Worm (Caenorhabditis elegans) whole organism, L1 larva: ENCODE data around the gene rgs-10.

Source experiments
- C16A3.4 ChIP-seq: fragments of 150-350 bp; optimal IDR thresholded peaks from 2 replicates; lab custom pipeline; 2014; ENCODE audit warnings: missing biosample characterization, missing genetic modification characterization
- C34B4.2 ChIP-seq: sonication (generic microtip); optimal IDR thresholded peaks from 2 replicates; lab custom pipeline; 2017; ENCODE audit warnings: mild to moderate bottlenecking, missing genetic modification characterization, missing compliant biosample characterization
- ama-1 ChIP-seq: fragments of 150-350 bp; optimal IDR thresholded peaks from 2 replicates; lab custom pipeline; 2014
- blmp-1 ChIP-seq: fragments of 150-350 bp; optimal IDR thresholded peaks from 2 replicates; lab custom pipeline; 2014; ENCODE audit warnings: missing biosample characterization, missing genetic modification characterization
- ceh-8 ChIP-seq: fragments of 200-800 bp; sonication (Bioruptor generic); optimal IDR thresholded peaks from 2 replicates; lab custom pipeline; 2018; ENCODE audit warnings: mild to moderate bottlenecking, missing genetic modification characterization, moderate library complexity, missing compliant biosample characterization
- ceh-82 ChIP-seq, 3 experiments: fragments of 150-350 bp in 1 of 3; sonication (generic microtip) in 2 of 3; optimal IDR thresholded peaks; 2 replicates each; lab custom pipeline; 2014 to 2017; ENCODE audit warnings: missing biosample characterization in 3 of 3, missing genetic modification characterization in 3 of 3
- ceh-88 ChIP-seq: fragments of 200-800 bp; sonication (Bioruptor generic); IDR thresholded peaks from 2 replicates; pipeline ENCODE4 v1.3.6; 2022; ENCODE audit warnings: missing genetic modification characterization, missing compliant biosample characterization
- ceh-90 ChIP-seq: sonication (generic microtip); optimal IDR thresholded peaks from 2 replicates; lab custom pipeline; 2016; ENCODE audit warnings: missing genetic modification characterization, missing compliant biosample characterization
- ces-1 ChIP-seq: fragments of 150-350 bp; optimal IDR thresholded peaks from 2 replicates; lab custom pipeline; 2014; ENCODE audit warnings: missing biosample characterization, missing genetic modification reagents, missing genetic modification characterization
- dpl-1 ChIP-seq, 3 experiments: fragments of 150-350 bp in 2 of 3; sonication (generic microtip) in 1 of 3; optimal IDR thresholded peaks; 2 replicates each; lab custom pipeline; 2014 to 2017; ENCODE audit warnings: missing biosample characterization in 3 of 3, missing genetic modification characterization in 3 of 3, missing genetic modification reagents in 3 of 3
- efl-1 ChIP-seq, 4 experiments: fragments of 150-350 bp; optimal IDR thresholded peaks in 3 of 4; peaks in 1 of 4; 1 replicate in 1 of 4; 2 replicates in 3 of 4; lab custom pipeline; 2014; ENCODE audit warnings: missing biosample characterization in 2 of 4, missing genetic modification characterization in 2 of 4, missing genetic modification reagents in 2 of 4
- efl-3 ChIP-seq: fragments of 200-800 bp; sonication (Bioruptor generic); optimal IDR thresholded peaks from 2 replicates; lab custom pipeline; 2018; ENCODE audit warnings: mild to moderate bottlenecking, missing genetic modification characterization, missing compliant biosample characterization
- egl-13 ChIP-seq: sonication (generic microtip); optimal IDR thresholded peaks from 2 replicates; lab custom pipeline; 2016; ENCODE audit warnings: missing genotype, missing genetic modification reagents, missing genetic modification characterization, missing compliant biosample characterization
- fkh-8 ChIP-seq: sonication (generic microtip); optimal IDR thresholded peaks from 2 replicates; lab custom pipeline; 2016; ENCODE audit warnings: mild to moderate bottlenecking, missing genetic modification characterization, missing compliant biosample characterization
- fos-1 ChIP-seq: fragments of 150-350 bp; optimal IDR thresholded peaks from 2 replicates; lab custom pipeline; 2014; ENCODE audit warnings: missing biosample characterization, missing genetic modification characterization
- hlh-17 ChIP-seq: fragments of 200-800 bp; sonication (Bioruptor generic); optimal IDR thresholded peaks from 2 replicates; lab custom pipeline; 2018; ENCODE audit warnings: missing genetic modification characterization, mild to moderate bottlenecking, missing compliant biosample characterization, moderate library complexity, borderline replicate concordance
- hlh-4 ChIP-seq: sonication (generic microtip); optimal IDR thresholded peaks from 2 replicates; lab custom pipeline; 2016; ENCODE audit warnings: mild to moderate bottlenecking, missing genetic modification characterization, missing compliant biosample characterization
- hpl-2 ChIP-seq: fragments of 150-350 bp; optimal IDR thresholded peaks from 2 replicates; lab custom pipeline; 2014; ENCODE audit warnings: missing biosample characterization, missing genetic modification reagents, missing genetic modification characterization
- irx-1 ChIP-seq: sonication (generic microtip); optimal IDR thresholded peaks from 2 replicates; lab custom pipeline; 2016; ENCODE audit warnings: missing genetic modification characterization, missing compliant biosample characterization
- lin-14 ChIP-seq: fragments of 200-800 bp; sonication (Bioruptor generic); optimal IDR thresholded peaks from 2 replicates; lab custom pipeline; 2018; ENCODE audit warnings: mild to moderate bottlenecking, missing genetic modification characterization, moderate library complexity, missing compliant biosample characterization
- lin-35 ChIP-seq, 2 experiments: fragments of 150-350 bp; optimal IDR thresholded peaks; 2 replicates each; lab custom pipeline; 2014; ENCODE audit warnings: missing biosample characterization in 2 of 2, missing genetic modification characterization in 2 of 2, missing genetic modification reagents in 2 of 2
- lin-39 ChIP-seq: fragments of 150-350 bp; optimal IDR thresholded peaks from 2 replicates; lab custom pipeline; 2014; ENCODE audit warnings: missing biosample characterization, missing genetic modification reagents, missing genetic modification characterization
- lsy-2 ChIP-seq, 2 experiments: fragments of 150-350 bp; optimal IDR thresholded peaks; 2 replicates each; lab custom pipeline; 2014; ENCODE audit warnings: missing biosample characterization in 2 of 2, missing genetic modification characterization in 2 of 2
- mab-9 ChIP-seq: fragments of 200-800 bp; sonication (Bioruptor generic); IDR thresholded peaks from 2 replicates; pipeline ENCODE4 v1.3.6; 2022; ENCODE audit warnings: missing genetic modification reagents, missing genetic modification characterization, missing compliant biosample characterization
- mdl-1 ChIP-seq, 2 experiments: fragments of 150-350 bp; optimal IDR thresholded peaks; 2 replicates each; lab custom pipeline; 2014 to 2017; ENCODE audit warnings: missing biosample characterization in 2 of 2, missing genetic modification characterization in 2 of 2, inconsistent platforms in 1 of 2
- mef-2 ChIP-seq: fragments of 150-350 bp; optimal IDR thresholded peaks from 2 replicates; lab custom pipeline; 2014; ENCODE audit warnings: missing biosample characterization, missing genetic modification characterization
- mep-1 ChIP-seq: fragments of 150-350 bp; optimal IDR thresholded peaks from 2 replicates; lab custom pipeline; 2014; ENCODE audit warnings: missing biosample characterization, missing genetic modification characterization
- nhr-19 ChIP-seq: fragments of 200-800 bp; sonication (Bioruptor generic); conservative IDR thresholded peaks from 2 replicates; pipeline ENCODE4 v1.3.6; 2022; ENCODE audit warnings: missing genetic modification characterization, missing compliant biosample characterization
- nhr-20 ChIP-seq: sonication (generic microtip); optimal IDR thresholded peaks from 2 replicates; lab custom pipeline; 2016; ENCODE audit warnings: mild to moderate bottlenecking, missing genetic modification characterization, missing compliant biosample characterization
- nhr-28 ChIP-seq: fragments of 150-350 bp; optimal IDR thresholded peaks from 2 replicates; lab custom pipeline; 2014; ENCODE audit warnings: missing biosample characterization, missing genetic modification characterization
- nhr-47 ChIP-seq: sonication (generic microtip); optimal IDR thresholded peaks from 2 replicates; lab custom pipeline; 2016; ENCODE audit warnings: mild to moderate bottlenecking, missing genetic modification characterization, moderate library complexity, missing compliant biosample characterization
- nhr-71 ChIP-seq: sonication (generic microtip); optimal IDR thresholded peaks from 2 replicates; lab custom pipeline; 2016; ENCODE audit warnings: mild to moderate bottlenecking, missing genetic modification characterization, moderate library complexity, missing compliant biosample characterization
- nhr-85 ChIP-seq: sonication (generic microtip); peaks from one replicate; lab custom pipeline; 2016; ENCODE audit warnings: missing genetic modification characterization, inconsistent platforms, missing compliant biosample characterization
- rnt-1 ChIP-seq: sonication (generic microtip); optimal IDR thresholded peaks from 2 replicates; lab custom pipeline; 2016; ENCODE audit warnings: mild to moderate bottlenecking, missing genetic modification characterization, moderate library complexity, missing compliant biosample characterization
- skn-1 ChIP-seq: fragments of 150-350 bp; optimal IDR thresholded peaks from 2 replicates; lab custom pipeline; 2014; ENCODE audit warnings: missing biosample characterization, missing genetic modification characterization
- snu-23 ChIP-seq: sonication (generic microtip); optimal IDR thresholded peaks from 2 replicates; lab custom pipeline; 2016; ENCODE audit warnings: missing genetic modification characterization, missing compliant biosample characterization
- sox-4 ChIP-seq: sonication (generic microtip); optimal IDR thresholded peaks from 2 replicates; lab custom pipeline; 2016; ENCODE audit warnings: missing genetic modification characterization, missing compliant biosample characterization
- sptf-1 ChIP-seq: fragments of 150-350 bp; optimal IDR thresholded peaks from 2 replicates; lab custom pipeline; 2014; ENCODE audit warnings: missing biosample characterization, missing genetic modification characterization
- tbx-2 ChIP-seq: sonication (generic microtip); optimal IDR thresholded peaks from 2 replicates; lab custom pipeline; 2016; ENCODE audit warnings: missing genetic modification characterization, missing compliant biosample characterization
- unc-130 ChIP-seq: fragments of 150-350 bp; optimal IDR thresholded peaks from 2 replicates; lab custom pipeline; 2017; ENCODE audit warnings: missing biosample characterization, missing genetic modification characterization, inconsistent platforms
- unc-30 ChIP-seq: sonication (generic microtip); optimal IDR thresholded peaks from 2 replicates; lab custom pipeline; 2017; ENCODE audit warnings: missing biosample characterization, missing genetic modification characterization
- unc-62 ChIP-seq: fragments of 150-350 bp; optimal IDR thresholded peaks from 2 replicates; lab custom pipeline; 2014; ENCODE audit warnings: missing biosample characterization, missing genetic modification reagents, missing genetic modification characterization
- xbp-1 ChIP-seq: sonication (generic microtip); optimal IDR thresholded peaks from 2 replicates; lab custom pipeline; 2016; ENCODE audit warnings: missing genetic modification characterization, missing compliant biosample characterization
- zag-1 ChIP-seq: fragments of 150-350 bp; optimal IDR thresholded peaks from 2 replicates; lab custom pipeline; 2014; ENCODE audit warnings: missing biosample characterization, missing genetic modification characterization
- zip-4 ChIP-seq: fragments of 200-800 bp; sonication (Bioruptor generic); optimal IDR thresholded peaks from 2 replicates; lab custom pipeline; 2018; ENCODE audit warnings: mild to moderate bottlenecking, missing genetic modification characterization, moderate library complexity, missing compliant biosample characterization
- ztf-11 ChIP-seq, 2 experiments: sonication (generic microtip); optimal IDR thresholded peaks; 2 replicates each; lab custom pipeline; 2016 to 2017; ENCODE audit warnings: missing genetic modification characterization in 2 of 2, missing biosample characterization in 1 of 2, missing compliant biosample characterization in 1 of 2
- ztf-4 ChIP-seq: fragments of 150-350 bp; optimal IDR thresholded peaks from 2 replicates; lab custom pipeline; 2014; ENCODE audit warnings: missing biosample characterization, missing genetic modification characterization

rgs-10 gene

ce11 chrX:14978756-14979155 lies 16.2 kb downstream of the rgs-10 start:
- TF ChIP-seq irx-1 (tag; lab: Kevin White, UChicago): no peak
- peak; percentile 21 for TF ChIP-seq rnt-1 (tag; lab: Kevin White, UChicago)
- TF ChIP-seq ama-1 (lab: Kevin White, UChicago): peak; percentile 68
- TF ChIP-seq mdl-1 (tag; optimal IDR thresholded peaks at IDR 0.05; lab: Kevin White, UChicago): no peak
- peak; percentile 36 for TF ChIP-seq nhr-47 (tag; lab: Kevin White, UChicago)
- no peak for TF ChIP-seq xbp-1 (tag; lab: Kevin White, UChicago)
- peak; percentile 38 for TF ChIP-seq nhr-71 (tag; lab: Kevin White, UChicago)
- TF ChIP-seq ceh-82 (tag; optimal IDR thresholded peaks at IDR 0.05; lab: Kevin White, UChicago): peak in 2 of 3 experiments; percentile 16 to 30
- peak; percentile 11 for TF ChIP-seq blmp-1
- no peak for TF ChIP-seq C16A3.4
- peak; percentile 19 for TF ChIP-seq tbx-2 (tag; lab: Kevin White, UChicago)
- peak in 1 of 2 experiments; percentile 10 for TF ChIP-seq lsy-2 (tag; optimal IDR thresholded peaks at IDR 0.05; lab: Kevin White, UChicago)
- peak; percentile 26 for TF ChIP-seq nhr-85 (tag; lab: Kevin White, UChicago)
- TF ChIP-seq lin-35 (GFP tag; optimal IDR thresholded peaks at IDR 0.05; lab: Kevin White, UChicago): peak in 1 of 2 experiments; percentile 2
- TF ChIP-seq nhr-20: peak; percentile 26
- TF ChIP-seq ceh-88 (GFP tag; lab: Robert Waterston, UW): no peak
- peak; percentile 43 for TF ChIP-seq snu-23 (GFP tag; lab: Kevin White, UChicago)
- peak; percentile 53 for TF ChIP-seq lin-14 (GFP tag; lab: Kevin White, UChicago)
- TF ChIP-seq fos-1 (tag; lab: Kevin White, UChicago): peak; percentile 26

DNA sequence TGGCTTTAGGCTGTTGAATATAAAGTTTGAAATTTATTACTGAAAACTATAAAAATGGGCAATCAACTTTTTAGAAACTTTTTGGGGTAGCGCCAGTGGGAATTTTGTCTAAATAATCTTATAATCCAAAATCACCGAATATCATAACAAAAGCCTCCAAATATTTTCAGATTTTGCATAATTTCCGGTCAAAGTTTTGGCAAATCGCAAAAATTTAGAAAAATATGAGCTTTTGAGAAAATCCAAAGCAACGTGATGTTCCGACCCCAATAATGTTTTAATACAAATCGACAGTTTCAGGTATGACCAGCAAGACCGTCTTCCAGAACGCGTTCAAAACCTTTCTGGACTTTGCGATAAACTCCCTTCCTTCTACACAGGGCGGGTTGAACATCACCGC lies 16.8 kb downstream of the rgs-10 start, which contains the start of gene emre-1:
Gene emre-1 (plus strand): TSS at position 301 of the 400 bp plus-strand sequence.
- no peak for TF ChIP-seq ces-1
- TF ChIP-seq mab-9 (GFP tag; lab: Robert Waterston, UW): no peak
- no peak for TF ChIP-seq ztf-11 (tag; optimal IDR thresholded peaks at IDR 0.05; lab: Kevin White, UChicago)
- TF ChIP-seq sox-4 (tag; lab: Kevin White, UChicago): no peak
- no peak for TF ChIP-seq ceh-90 (tag; lab: Kevin White, UChicago)
- TF ChIP-seq ceh-82 (tag; optimal IDR thresholded peaks at IDR 0.05; lab: Kevin White, UChicago): no peak
- TF ChIP-seq ztf-4 (tag; lab: Kevin White, UChicago): no peak
- no peak for TF ChIP-seq zip-4
- no peak for TF ChIP-seq ceh-8 (GFP tag; lab: Kevin White, UChicago)
- no peak for TF ChIP-seq lin-35 (GFP tag; optimal IDR thresholded peaks at IDR 0.05; lab: Kevin White, UChicago)
- no peak for TF ChIP-seq unc-30 (tag; lab: Kevin White, UChicago)
- no peak for TF ChIP-seq skn-1

ce11 chrX:14982525-14982924 lies 20.0 kb downstream of the rgs-10 start, which contains the start of gene plp-2:
Gene plp-2 (minus strand): TSS chrX:14982804.
- no peak for TF ChIP-seq hlh-17 (GFP tag; lab: Kevin White, UChicago)
- TF ChIP-seq nhr-19: no peak
- no peak for TF ChIP-seq efl-1 (optimal IDR thresholded peaks at IDR 0.05; lab: Kevin White, UChicago)
- peak in 1 of 2 experiments; percentile 85 for TF ChIP-seq efl-1 (GFP tag; optimal IDR thresholded peaks at IDR 0.05 in 1 of 2; lab: Kevin White, UChicago)

DNA sequence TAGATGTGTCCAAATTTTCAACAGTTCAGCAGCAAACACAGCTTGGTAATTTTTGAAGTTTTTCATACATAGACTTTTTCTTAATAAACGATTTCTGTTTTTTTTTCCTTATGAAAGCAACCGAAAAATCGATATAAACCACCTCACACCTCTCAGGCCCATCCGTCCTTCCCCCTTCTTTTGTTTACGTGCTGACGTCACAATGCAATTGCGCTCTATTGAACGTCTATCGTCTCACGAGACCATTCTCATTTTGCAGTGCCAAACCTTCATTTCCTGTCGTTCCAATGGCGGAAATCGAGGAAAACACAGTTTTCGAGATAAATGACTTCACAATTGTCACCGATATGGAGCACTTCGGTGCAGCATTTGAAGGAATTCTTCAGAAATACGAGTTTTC lies 20.7 kb downstream of the rgs-10 start, which contains the start of gene rbg-1:
Gene rbg-1 (plus strand): TSS at position 260 of the 400 bp plus-strand sequence.
- TF ChIP-seq fkh-8 (tag; lab: Kevin White, UChicago) (peak; percentile 66), nhr-47 (tag; lab: Kevin White, UChicago) (peak; percentile 65), dpl-1 (GFP tag; optimal IDR thresholded peaks at IDR 0.05; lab: Kevin White, UChicago) (peak; percentile 48 to 62 (median 57)), lin-35 (GFP tag; optimal IDR thresholded peaks at IDR 0.05; lab: Kevin White, UChicago) (peak; percentile 57 to 84), ceh-8 (GFP tag; lab: Kevin White, UChicago) (no peak), egl-13 (tag; lab: Kevin White, UChicago) (no peak), unc-130 (peak; percentile 82), hpl-2 (peak; percentile 11), sptf-1 (no peak), unc-62 (GFP tag; lab: Kevin White, UChicago) (no peak), mef-2 (peak; percentile 10), nhr-28 (no peak), unc-30 (tag; lab: Kevin White, UChicago) (no peak), hlh-4 (no peak), C34B4.2 (tag; lab: Kevin White, UChicago) (no peak), mep-1 (tag; lab: Kevin White, UChicago) (peak; percentile 89), zag-1 (tag; lab: Kevin White, UChicago) (no peak), efl-3 (GFP tag; lab: Kevin White, UChicago) (no peak), skn-1 (peak; percentile 54), lsy-2 (tag; optimal IDR thresholded peaks at IDR 0.05; lab: Kevin White, UChicago) (peak; percentile 60 to 68), sox-4 (tag; lab: Kevin White, UChicago) (no peak), lin-39 (tag; lab: Kevin White, UChicago) (no peak), fos-1 (tag; lab: Kevin White, UChicago) (peak; percentile 8)
